Worm (Caenorhabditis elegans): ENCODE measurements around the gene cap-1.
A peak's percentile ranks its signal among the peaks of the same experiment; 100 is the strongest.

cap-1 gene

ce11 chrIV:7245592-7245991 is 15.6 kb upstream of the cap-1 start:
- TF ChIP-seq egrh-3 (GFP tag; IDR thresholded peaks at IDR 0.05) (peak; percentile 44; the same call in 1 of the 2 replicates), F57A8.1 (GFP tag; optimal IDR thresholded peaks at IDR 0.05) (no peak), zfh-2 (GFP tag; conservative IDR thresholded peaks at IDR 0.05) (peak; percentile 76)

ce11 chrIV:7243913-7244312 is 13.9 kb upstream of the cap-1 start, which contains the start of gene afmd-1:
TSS of gene afmd-1 (plus strand) at chrIV:7244228.
- no peak for TF ChIP-seq B0035.1 (tag; optimal IDR thresholded peaks at IDR 0.05)
- no peak for TF ChIP-seq ceh-40 (GFP tag; IDR thresholded peaks at IDR 0.05)
- TF ChIP-seq pbrm-1 (GFP tag; IDR thresholded peaks at IDR 0.05) = no peak
- no peak for TF ChIP-seq D2030.7 (GFP tag; IDR thresholded peaks at IDR 0.05)
- TF ChIP-seq athp-1 (tag; optimal IDR thresholded peaks at IDR 0.05) = no peak
- no peak for TF ChIP-seq snpc-3.4 (tag; optimal IDR thresholded peaks at IDR 0.05)
- no peak for TF ChIP-seq F52B5.7 (tag; optimal IDR thresholded peaks at IDR 0.05)
- TF ChIP-seq zim-3 (tag; optimal IDR thresholded peaks at IDR 0.05) = no peak
- TF ChIP-seq ceh-58 (GFP tag; IDR thresholded peaks at IDR 0.05) = no peak
- TF ChIP-seq xnd-1 (tag; optimal IDR thresholded peaks at IDR 0.05) = no peak
- no peak for TF ChIP-seq K11D2.4 (GFP tag; IDR thresholded peaks at IDR 0.05)
- TF ChIP-seq aptf-3 (GFP tag; IDR thresholded peaks at IDR 0.05) = no peak
- no peak for TF ChIP-seq K12H6.12 (tag; optimal IDR thresholded peaks at IDR 0.05)
- no peak for TF ChIP-seq lin-54 (GFP tag; optimal IDR thresholded peaks at IDR 0.05)
- no peak for TF ChIP-seq ztf-28 (GFP tag; IDR thresholded peaks at IDR 0.05)
- TF ChIP-seq repo-1 (tag; optimal IDR thresholded peaks at IDR 0.05) = no peak
- TF ChIP-seq ama-1 (optimal IDR thresholded peaks at IDR 0.05) = no peak
- no peak for TF ChIP-seq ama-1 (GFP tag; optimal IDR thresholded peaks at IDR 0.05)
- no peak for TF ChIP-seq hmg-1.2 (GFP tag; IDR thresholded peaks at IDR 0.05)
- TF ChIP-seq egrh-3 (GFP tag; IDR thresholded peaks at IDR 0.05) = no peak

DNA sequence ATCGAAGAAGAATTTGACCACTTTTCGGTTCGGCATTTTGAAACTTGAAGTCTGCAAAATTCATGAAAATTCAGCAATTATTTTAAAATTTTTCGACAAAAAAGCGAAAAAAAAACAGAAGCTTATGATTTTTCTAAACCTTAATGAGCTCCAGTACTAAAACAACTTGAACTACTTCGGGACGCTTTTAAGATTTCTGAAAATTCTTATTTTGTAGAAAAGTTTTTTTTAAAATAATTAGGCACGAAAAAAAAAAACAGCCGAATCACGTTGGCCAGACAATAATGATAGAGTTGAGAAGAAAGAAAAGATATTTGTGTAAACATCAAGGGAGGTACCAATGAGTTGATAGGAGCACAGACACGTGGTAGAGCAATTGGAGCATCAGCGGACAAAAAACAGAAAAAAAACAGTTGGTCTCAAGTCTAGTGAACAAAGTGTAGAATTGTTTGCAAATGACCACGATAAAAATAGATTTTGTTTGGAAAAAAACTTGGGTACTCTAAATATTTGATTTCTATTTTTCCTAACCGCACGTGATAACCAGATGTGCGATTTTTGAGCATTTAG is 12.3 kb upstream of the cap-1 start, which contains the start of gene gstk-2:
Gene gstk-2, minus strand, starts transcription at position 51 of the 570 bp plus-strand sequence.
- TF ChIP-seq egl-18 (GFP tag; IDR thresholded peaks at IDR 0.05) = no peak
- TF ChIP-seq athp-1 (tag; optimal IDR thresholded peaks at IDR 0.05) = no peak
- TF ChIP-seq sptf-2 (GFP tag; optimal IDR thresholded peaks at IDR 0.05) = no peak
- TF ChIP-seq ceh-58 (GFP tag; IDR thresholded peaks at IDR 0.05) = no peak
- TF ChIP-seq T07F8.4 (tag; optimal IDR thresholded peaks at IDR 0.05) = no peak
- no peak for TF ChIP-seq Y67H2A.10 (GFP tag; conservative IDR thresholded peaks at IDR 0.05)
- no peak for TF ChIP-seq let-607 (tag; optimal IDR thresholded peaks at IDR 0.05)
- TF ChIP-seq ceh-100 (GFP tag; IDR thresholded peaks at IDR 0.05) = no peak
- TF ChIP-seq F39B2.1 (GFP tag; IDR thresholded peaks at IDR 0.05) = no peak
- no peak for TF ChIP-seq aptf-2 (GFP tag; conservative IDR thresholded peaks at IDR 0.05)
- no peak for TF ChIP-seq F10E7.11 (tag; optimal IDR thresholded peaks at IDR 0.05)
- TF ChIP-seq bed-2 (GFP tag; IDR thresholded peaks at IDR 0.05) = no peak
- TF ChIP-seq ztf-18 (tag; optimal IDR thresholded peaks at IDR 0.05) = no peak
- TF ChIP-seq efl-1 (GFP tag; optimal IDR thresholded peaks at IDR 0.05) = no peak
- no peak for TF ChIP-seq Y95B8A.8 (GFP tag; IDR thresholded peaks at IDR 0.05)
- no peak for TF ChIP-seq chd-7 (tag; optimal IDR thresholded peaks at IDR 0.05)
- no peak for TF ChIP-seq F22D6.2 (tag; optimal IDR thresholded peaks at IDR 0.05)

Data from whole organism, young adult.